Worm (Caenorhabditis elegans) whole organism, L1 larva: ENCODE results near the gene C05C8.7.

Experiments used
- C04F5.9 ChIP-seq: sonication (generic microtip); optimal IDR thresholded peaks from 2 replicates; lab custom pipeline; 2016; ENCODE audit warnings: missing genetic modification characterization, missing compliant biosample characterization
- C34B4.2 ChIP-seq: sonication (generic microtip); optimal IDR thresholded peaks from 2 replicates; lab custom pipeline; 2017; ENCODE audit warnings: mild to moderate bottlenecking, missing genetic modification characterization, missing compliant biosample characterization
- aha-1 ChIP-seq: fragments of 150-350 bp; optimal IDR thresholded peaks from 2 replicates; lab custom pipeline; 2014; ENCODE audit warnings: missing biosample characterization, missing genetic modification characterization
- ama-1 ChIP-seq: fragments of 150-350 bp; optimal IDR thresholded peaks from 2 replicates; lab custom pipeline; 2014
- blmp-1 ChIP-seq: fragments of 150-350 bp; optimal IDR thresholded peaks from 2 replicates; lab custom pipeline; 2014; ENCODE audit warnings: missing biosample characterization, missing genetic modification characterization
- ceh-63 ChIP-seq: fragments of 200-800 bp; sonication (Bioruptor generic); optimal IDR thresholded peaks from 2 replicates; lab custom pipeline; 2018; ENCODE audit warnings: mild to moderate bottlenecking, missing genetic modification characterization, missing compliant biosample characterization
- ceh-90 ChIP-seq: sonication (generic microtip); optimal IDR thresholded peaks from 2 replicates; lab custom pipeline; 2016; ENCODE audit warnings: missing genetic modification characterization, missing compliant biosample characterization
- efl-1 ChIP-seq, 4 experiments: fragments of 150-350 bp; optimal IDR thresholded peaks in 3 of 4; peaks in 1 of 4; 1 replicate in 1 of 4; 2 replicates in 3 of 4; lab custom pipeline; 2014; ENCODE audit warnings: missing biosample characterization in 2 of 4, missing genetic modification characterization in 2 of 4, missing genetic modification reagents in 2 of 4
- efl-3 ChIP-seq: fragments of 200-800 bp; sonication (Bioruptor generic); optimal IDR thresholded peaks from 2 replicates; lab custom pipeline; 2018; ENCODE audit warnings: mild to moderate bottlenecking, missing genetic modification characterization, missing compliant biosample characterization
- egl-27 ChIP-seq, 2 experiments: fragments of 150-350 bp in 1 of 2; sonication (generic microtip); optimal IDR thresholded peaks; 3 replicates each; lab custom pipeline; 2017 to 2018; ENCODE audit warnings: missing biosample characterization in 2 of 2, missing genetic modification characterization in 2 of 2, missing genetic modification reagents in 2 of 2
- fkh-4 ChIP-seq: sonication (generic microtip); optimal IDR thresholded peaks from 2 replicates; lab custom pipeline; 2016; ENCODE audit warnings: missing compliant biosample characterization, missing genetic modification characterization, borderline replicate concordance
- hlh-4 ChIP-seq: sonication (generic microtip); optimal IDR thresholded peaks from 2 replicates; lab custom pipeline; 2016; ENCODE audit warnings: mild to moderate bottlenecking, missing genetic modification characterization, missing compliant biosample characterization
- isw-1 ChIP-seq: fragments of 200-800 bp; sonication (Bioruptor generic); IDR thresholded peaks from 2 replicates; pipeline ENCODE4 v1.3.6; 2022; ENCODE audit warnings: missing genetic modification characterization, missing compliant biosample characterization
- lin-14 ChIP-seq: fragments of 200-800 bp; sonication (Bioruptor generic); optimal IDR thresholded peaks from 2 replicates; lab custom pipeline; 2018; ENCODE audit warnings: mild to moderate bottlenecking, missing genetic modification characterization, moderate library complexity, missing compliant biosample characterization
- lin-39 ChIP-seq: fragments of 150-350 bp; optimal IDR thresholded peaks from 2 replicates; lab custom pipeline; 2014; ENCODE audit warnings: missing biosample characterization, missing genetic modification reagents, missing genetic modification characterization
- lir-3 ChIP-seq: sonication (generic microtip); optimal IDR thresholded peaks from 2 replicates; lab custom pipeline; 2016; ENCODE audit warnings: mild to moderate bottlenecking, missing genetic modification characterization, moderate library complexity, missing compliant biosample characterization; ENCODE audit not compliant: poor library complexity
- mab-9 ChIP-seq: fragments of 200-800 bp; sonication (Bioruptor generic); IDR thresholded peaks from 2 replicates; pipeline ENCODE4 v1.3.6; 2022; ENCODE audit warnings: missing genetic modification reagents, missing genetic modification characterization, missing compliant biosample characterization
- nhr-20 ChIP-seq: sonication (generic microtip); optimal IDR thresholded peaks from 2 replicates; lab custom pipeline; 2016; ENCODE audit warnings: mild to moderate bottlenecking, missing genetic modification characterization, missing compliant biosample characterization
- nhr-28 ChIP-seq: fragments of 150-350 bp; optimal IDR thresholded peaks from 2 replicates; lab custom pipeline; 2014; ENCODE audit warnings: missing biosample characterization, missing genetic modification characterization
- nhr-47 ChIP-seq: sonication (generic microtip); optimal IDR thresholded peaks from 2 replicates; lab custom pipeline; 2016; ENCODE audit warnings: mild to moderate bottlenecking, missing genetic modification characterization, moderate library complexity, missing compliant biosample characterization
- nhr-84 ChIP-seq: sonication (generic microtip); optimal IDR thresholded peaks from 2 replicates; lab custom pipeline; 2017; ENCODE audit warnings: missing biosample characterization, missing genetic modification characterization
- nhr-90 ChIP-seq: sonication (generic microtip); optimal IDR thresholded peaks from 2 replicates; lab custom pipeline; 2016; ENCODE audit warnings: mild to moderate bottlenecking, missing genetic modification characterization, missing compliant biosample characterization; ENCODE audit not compliant: poor library complexity
- pag-3 ChIP-seq: sonication (generic microtip); optimal IDR thresholded peaks from 2 replicates; lab custom pipeline; 2017; ENCODE audit warnings: missing genetic modification characterization, mild to moderate bottlenecking, missing compliant biosample characterization, antibody characterized with exemption, borderline replicate concordance; ENCODE audit not compliant: insufficient read depth
- pqm-1 ChIP-seq: sonication (generic microtip); optimal IDR thresholded peaks from 3 replicates; lab custom pipeline; 2017; ENCODE audit warnings: missing biosample characterization, missing genetic modification characterization
- skn-1 ChIP-seq: fragments of 150-350 bp; optimal IDR thresholded peaks from 2 replicates; lab custom pipeline; 2014; ENCODE audit warnings: missing biosample characterization, missing genetic modification characterization
- snpc-4 ChIP-seq: fragments of 150-350 bp; optimal IDR thresholded peaks from 2 replicates; lab custom pipeline; 2014; ENCODE audit warnings: missing biosample characterization, missing genetic modification characterization
- unc-130 ChIP-seq: fragments of 150-350 bp; optimal IDR thresholded peaks from 2 replicates; lab custom pipeline; 2017; ENCODE audit warnings: missing biosample characterization, missing genetic modification characterization, inconsistent platforms
- unc-86 ChIP-seq: sonication (generic microtip); optimal IDR thresholded peaks from 2 replicates; lab custom pipeline; 2016; ENCODE audit warnings: missing genetic modification characterization, missing compliant biosample characterization

Gene C05C8.7

ce11 chrV:7194818-7195217 lies 52.0 kb downstream of the C05C8.7 start:
- TF ChIP-seq fkh-4 (no peak), lin-39 (tag; lab: Kevin White, UChicago) (no peak), aha-1 (no peak), nhr-47 (no peak), unc-130 (tag; lab: Kevin White, UChicago) (no peak), nhr-28 (tag; lab: Kevin White, UChicago) (no peak), blmp-1 (tag; lab: Kevin White, UChicago) (no peak), mab-9 (GFP tag; lab: Robert Waterston, UW) (no peak), unc-86 (tag; lab: Kevin White, UChicago) (no peak), nhr-90 (no peak), nhr-84 (no peak), lin-14 (GFP tag; lab: Kevin White, UChicago) (no peak), hlh-4 (tag; lab: Kevin White, UChicago) (no peak)

- TF ChIP-seq efl-3 (GFP tag; lab: Kevin White, UChicago) = no peak
- TF ChIP-seq isw-1 (GFP tag; lab: Robert Waterston, UW) = no peak
- TF ChIP-seq C34B4.2 (tag; lab: Kevin White, UChicago) = no peak
- no peak for TF ChIP-seq ceh-90
- TF ChIP-seq pag-3 (tag; lab: Kevin White, UChicago) = no peak
- no peak for TF ChIP-seq pqm-1 (tag; lab: Kevin White, UChicago)
- TF ChIP-seq nhr-90 = no peak
- no peak for TF ChIP-seq ama-1 (lab: Kevin White, UChicago)
- TF ChIP-seq lin-39 (tag; lab: Kevin White, UChicago) = no peak
- TF ChIP-seq efl-1 (optimal IDR thresholded peaks at IDR 0.05; lab: Kevin White, UChicago) = no peak
- no peak for TF ChIP-seq efl-1 (GFP tag; optimal IDR thresholded peaks at IDR 0.05 in 1 of 2; lab: Kevin White, UChicago)
- no peak for TF ChIP-seq skn-1 (tag; lab: Kevin White, UChicago)
- no peak for TF ChIP-seq snpc-4 (tag; lab: Kevin White, UChicago)
- no peak for TF ChIP-seq nhr-20 (tag; lab: Kevin White, UChicago)
- no peak for TF ChIP-seq egl-27 (tag; optimal IDR thresholded peaks at IDR 0.05; lab: Kevin White, UChicago)
- no peak for TF ChIP-seq C04F5.9 (tag; lab: Kevin White, UChicago)
- TF ChIP-seq lir-3 (tag; lab: Kevin White, UChicago) = no peak
- no peak for TF ChIP-seq unc-86 (tag; lab: Kevin White, UChicago)
- no peak for TF ChIP-seq ceh-63 (GFP tag; lab: Kevin White, UChicago)
Observed at ce11 chrV:7193562-7193961, 53.3 kb downstream of the C05C8.7 start, which contains the start of gene F09G2.8. F09G2.8 (minus strand) TSS chrV:7193662.
